Worm (Caenorhabditis elegans) whole organism, L1 larva: ENCODE measurements around the gene srj-49.

Source experiments
- nhr-237 ChIP-seq: fragments of 150-350 bp; optimal IDR thresholded peaks from 2 replicates; lab custom pipeline; 2014; ENCODE audit warnings: missing biosample characterization, missing genetic modification characterization
- sptf-1 ChIP-seq: fragments of 150-350 bp; optimal IDR thresholded peaks from 2 replicates; lab custom pipeline; 2014; ENCODE audit warnings: missing biosample characterization, missing genetic modification characterization

- TF ChIP-seq sptf-1 (no peak), nhr-237 (tag; lab: Kevin White, UChicago) (no peak)
Observed at ce11 chrV:2872947-2873346, 24.8 kb upstream of the srj-49 start.
